Worm (Caenorhabditis elegans) whole organism, midembryonic: ENCODE data around the gene T02E9.6.

Experiments
- T22C8.4 ChIP-seq: fragments of 200-800 bp; sonication (Bioruptor generic); IDR thresholded peaks from 2 replicates; pipeline ENCODE4 v1.3.6; 2022; ENCODE audit warnings: missing genetic modification characterization, missing compliant biosample characterization
- cog-1 ChIP-seq: sonication (generic microtip); optimal IDR thresholded peaks from 2 replicates; lab custom pipeline; 2016; ENCODE audit warnings: missing genetic modification characterization, missing compliant biosample characterization
- flt-1 ChIP-seq: fragments of 200-800 bp; sonication (Bioruptor generic); IDR thresholded peaks from 2 replicates; pipeline ENCODE4 v1.3.6; 2022; ENCODE audit warnings: missing genetic modification characterization, missing compliant biosample characterization
- klf-2 ChIP-seq: fragments of 200-800 bp; sonication (Bioruptor generic); conservative IDR thresholded peaks from 2 replicates; pipeline ENCODE4 v1.3.6; 2022; ENCODE audit warnings: missing genetic modification reagents, missing genetic modification characterization, missing compliant biosample characterization
- med-1 ChIP-seq: sonication (generic microtip); optimal IDR thresholded peaks from 2 replicates; lab custom pipeline; 2017; ENCODE audit warnings: missing genetic modification characterization, mild to moderate bottlenecking, missing compliant biosample characterization, antibody characterized with exemption, missing genetic modification reagents; ENCODE audit not compliant: insufficient read depth
- ref-1 ChIP-seq: fragments of 200-800 bp; sonication (Bioruptor generic); conservative IDR thresholded peaks from 2 replicates; pipeline ENCODE4 v1.3.6; 2022; ENCODE audit warnings: missing genetic modification reagents, missing genetic modification characterization, missing compliant biosample characterization
- tab-1 ChIP-seq: fragments of 200-800 bp; sonication (Bioruptor generic); IDR thresholded peaks from 2 replicates; pipeline ENCODE4 v1.3.6; 2022; ENCODE audit warnings: missing genetic modification characterization, missing compliant biosample characterization
- ztf-23 ChIP-seq: fragments of 200-800 bp; sonication (Bioruptor generic); IDR thresholded peaks from 2 replicates; pipeline ENCODE4 v1.3.6; 2022; ENCODE audit warnings: missing genetic modification reagents, missing genetic modification characterization, missing compliant biosample characterization
- ztf-29 ChIP-seq: fragments of 200-800 bp; sonication (Bioruptor generic); IDR thresholded peaks from 2 replicates; pipeline ENCODE4 v1.3.6; 2022; ENCODE audit warnings: missing genetic modification reagents, missing genetic modification characterization, missing compliant biosample characterization

T02E9.6 gene

DNA sequence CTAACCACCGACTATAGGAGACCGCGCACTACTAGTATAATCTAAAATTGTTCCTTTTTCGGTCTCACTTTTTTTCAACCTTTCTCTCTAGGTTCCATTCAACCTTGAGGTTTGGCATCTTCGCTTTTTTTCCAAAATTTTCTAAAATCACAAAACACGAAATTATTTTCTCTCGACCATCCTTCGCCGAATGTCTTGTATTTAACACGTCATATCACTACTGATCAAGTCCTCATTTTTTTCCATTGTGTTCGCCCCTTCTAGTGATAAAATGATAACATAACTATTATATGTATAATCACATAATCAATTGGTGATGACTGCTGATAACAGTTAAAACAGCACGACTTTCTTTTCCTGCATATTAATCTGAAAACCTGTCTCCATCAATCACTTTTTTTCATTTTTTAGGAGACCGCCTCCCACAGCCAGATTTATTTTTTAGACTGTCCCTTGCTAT, 23.1 kb downstream of the T02E9.6 start, which contains the start of gene T03F7.7:
Gene T03F7.7 (plus strand): TSS at position 410 of the 460 bp plus-strand sequence.
- TF ChIP-seq T22C8.4: no peak
- TF ChIP-seq cog-1 (tag; lab: Kevin White, UChicago): no peak
- no peak for TF ChIP-seq ztf-29 (GFP tag; lab: Robert Waterston, UW)
- no peak for TF ChIP-seq flt-1
- TF ChIP-seq tab-1: no peak
- no peak for TF ChIP-seq med-1 (GFP tag; lab: Kevin White, UChicago)
- no peak for TF ChIP-seq ztf-23
- TF ChIP-seq ref-1 (GFP tag; lab: Robert Waterston, UW): no peak
- TF ChIP-seq klf-2 (GFP tag; lab: Robert Waterston, UW): no peak

DNA sequence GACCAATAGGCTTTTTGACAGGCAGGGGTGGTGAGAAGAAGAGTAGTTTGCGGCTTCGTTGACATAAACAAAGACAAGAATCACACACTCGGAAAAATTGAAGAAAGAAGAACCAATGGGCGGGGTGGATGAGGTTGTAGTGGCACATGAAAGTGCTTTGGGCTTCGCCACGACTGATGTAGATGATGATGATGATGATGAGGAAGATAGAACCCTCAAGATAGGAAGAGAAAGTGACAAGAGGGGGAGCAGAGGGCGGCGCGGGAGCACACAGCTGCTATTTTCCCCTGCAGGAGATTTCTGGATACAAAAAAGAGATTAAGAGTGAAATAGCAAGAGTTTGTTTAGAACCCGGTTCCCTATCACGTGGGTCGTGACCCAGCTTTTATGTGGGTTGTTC, 25.2 kb downstream of the T02E9.6 start:
- TF ChIP-seq med-1 (GFP tag; lab: Kevin White, UChicago) (no peak), flt-1 (no peak), cog-1 (tag; lab: Kevin White, UChicago) (no peak), tab-1 (no peak)

DNA sequence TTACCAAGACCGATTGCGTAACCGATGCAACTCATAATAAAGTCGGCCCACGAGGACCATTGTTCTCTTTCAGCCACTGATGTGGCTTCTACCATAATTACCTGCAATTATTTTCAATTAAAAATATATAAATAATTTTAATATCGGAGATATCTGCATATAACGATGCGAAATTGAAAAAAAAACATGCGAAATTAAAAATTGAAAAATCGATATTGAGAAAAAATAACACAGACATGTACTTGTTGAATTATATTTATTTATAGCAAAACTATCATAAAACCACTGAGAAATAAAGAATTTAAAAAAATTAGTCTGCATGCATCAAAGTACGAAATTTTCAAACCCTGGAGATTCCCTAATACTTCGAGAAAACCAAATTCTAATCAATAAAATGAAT, 25.7 kb downstream of the T02E9.6 start, which contains the start of gene snf-11:
Gene snf-11 (minus strand): TSS at position 101 of the 400 bp plus-strand sequence.
- TF ChIP-seq cog-1 (tag; lab: Kevin White, UChicago): no peak
- TF ChIP-seq flt-1: no peak

DNA sequence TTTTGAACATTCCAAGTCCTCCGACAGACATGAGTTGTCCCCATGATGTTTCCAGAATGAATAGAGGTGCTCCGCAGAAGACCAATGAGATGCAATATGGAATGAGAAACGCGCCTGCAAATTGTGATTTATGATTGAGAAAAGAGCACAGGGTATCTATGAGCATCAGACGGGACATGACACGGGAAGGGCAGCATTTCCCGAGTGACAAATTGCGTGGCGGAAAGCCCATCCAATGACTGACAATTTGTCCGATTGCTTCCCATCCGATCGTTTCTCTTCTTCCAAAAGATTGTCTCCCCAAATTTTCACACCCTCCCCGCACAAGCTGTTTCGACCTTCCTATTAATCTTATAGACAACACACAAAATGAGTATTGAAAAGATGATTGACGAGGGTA, 26.3 kb downstream of the T02E9.6 start:
- TF ChIP-seq flt-1 (no peak), med-1 (GFP tag; lab: Kevin White, UChicago) (no peak), klf-2 (GFP tag; lab: Robert Waterston, UW) (no peak), cog-1 (tag; lab: Kevin White, UChicago) (no peak), tab-1 (no peak), ztf-23 (no peak), ztf-29 (GFP tag; lab: Robert Waterston, UW) (no peak), T22C8.4 (no peak), ref-1 (GFP tag; lab: Robert Waterston, UW) (no peak)

DNA sequence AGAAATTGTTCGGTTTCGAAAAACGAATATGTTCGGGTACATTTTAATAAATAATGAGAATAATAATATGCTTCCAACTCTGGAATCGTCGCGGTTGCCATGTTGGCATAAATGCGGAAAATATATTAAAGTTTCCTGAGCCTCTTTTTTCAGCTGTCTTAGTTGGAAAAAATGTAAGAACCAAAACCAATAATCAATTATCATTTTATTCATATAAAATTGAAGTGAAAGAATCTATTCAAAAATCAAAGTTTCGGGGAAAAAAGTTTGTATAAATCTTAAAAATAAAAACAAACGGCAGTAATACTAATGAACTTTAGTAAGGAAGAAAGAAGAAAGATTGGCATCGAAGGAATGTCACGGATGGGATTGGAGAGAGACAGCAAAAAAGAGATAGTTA, 29.2 kb downstream of the T02E9.6 start, which contains the start of gene srh-45:
Gene srh-45 (minus strand): TSS at position 101 of the 400 bp plus-strand sequence.
- TF ChIP-seq ztf-29 (GFP tag; lab: Robert Waterston, UW): no peak
- TF ChIP-seq med-1 (GFP tag; lab: Kevin White, UChicago): no peak
- TF ChIP-seq T22C8.4: no peak
- no peak for TF ChIP-seq ref-1 (GFP tag; lab: Robert Waterston, UW)
- no peak for TF ChIP-seq tab-1
- TF ChIP-seq klf-2 (GFP tag; lab: Robert Waterston, UW): no peak
- no peak for TF ChIP-seq cog-1 (tag; lab: Kevin White, UChicago)
- no peak for TF ChIP-seq flt-1
- TF ChIP-seq ztf-23: no peak

DNA sequence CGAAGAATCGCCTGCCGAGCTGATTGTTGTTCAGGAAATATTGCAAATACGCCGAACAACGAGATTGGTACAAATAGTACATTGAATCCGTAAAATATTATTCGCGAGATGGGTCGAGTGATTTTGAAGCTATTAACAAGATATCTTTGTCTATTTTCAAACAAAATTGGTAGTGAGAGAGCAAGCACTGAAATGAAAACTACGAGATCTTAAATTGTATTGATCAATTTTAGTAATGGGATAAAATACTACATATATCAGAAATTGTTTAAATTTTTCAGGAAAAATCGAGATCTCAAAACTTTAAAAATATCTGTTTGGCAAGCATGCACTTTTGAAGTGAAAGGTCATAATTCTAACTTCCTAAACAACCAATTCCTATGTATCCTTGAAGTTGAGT, 29.9 kb downstream of the T02E9.6 start:
- no peak for TF ChIP-seq T22C8.4

DNA sequence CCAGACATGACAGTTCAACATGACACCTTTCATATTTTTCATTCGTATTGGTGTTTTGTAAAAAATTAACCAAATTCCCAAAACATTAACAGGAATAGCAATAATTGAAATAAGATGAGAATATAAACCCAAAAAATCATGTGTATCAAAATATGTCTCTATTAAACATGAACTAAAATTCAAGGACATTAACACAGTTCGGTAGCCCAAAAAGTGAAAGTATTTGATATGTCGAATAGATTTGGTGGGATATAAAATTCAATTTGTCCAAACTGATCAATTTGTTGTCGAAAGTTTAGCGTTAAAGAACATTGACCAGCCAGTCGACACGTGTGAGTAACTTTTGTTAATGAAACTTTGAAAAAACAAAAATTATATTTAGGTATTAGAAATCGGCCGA, 31.4 kb downstream of the T02E9.6 start, which contains the start of gene srh-46:
Gene srh-46 (minus strand): TSS at position 189 of the 400 bp plus-strand sequence.
- TF ChIP-seq cog-1 (tag; lab: Kevin White, UChicago) (no peak), tab-1 (no peak), klf-2 (GFP tag; lab: Robert Waterston, UW) (no peak)

DNA sequence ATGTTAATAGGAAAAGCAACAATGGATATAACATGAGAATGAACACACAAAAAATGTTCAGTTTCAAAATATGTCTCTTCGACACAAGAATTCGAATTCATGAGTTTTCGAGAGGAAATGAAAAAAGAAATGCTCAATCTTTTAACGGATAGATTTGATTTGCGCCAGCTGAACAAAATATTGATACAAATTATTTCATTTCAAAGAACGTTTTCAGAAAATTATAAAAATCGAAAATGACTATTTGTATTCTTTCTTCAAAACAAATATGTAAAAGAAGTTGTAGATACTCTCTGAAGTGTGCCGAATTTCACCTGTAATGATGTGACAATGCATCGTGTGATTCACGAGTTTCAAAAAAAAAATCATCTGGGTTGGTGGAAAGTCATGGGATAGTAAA, 33.6 kb downstream of the T02E9.6 start, which contains the start of gene srh-47:
Gene srh-47 (minus strand): TSS at position 101 of the 400 bp plus-strand sequence.
- TF ChIP-seq cog-1 (tag; lab: Kevin White, UChicago) (no peak), tab-1 (no peak), flt-1 (no peak), T22C8.4 (no peak), klf-2 (GFP tag; lab: Robert Waterston, UW) (no peak), ref-1 (GFP tag; lab: Robert Waterston, UW) (no peak), ztf-23 (no peak), ztf-29 (GFP tag; lab: Robert Waterston, UW) (no peak), med-1 (GFP tag; lab: Kevin White, UChicago) (no peak)

DNA sequence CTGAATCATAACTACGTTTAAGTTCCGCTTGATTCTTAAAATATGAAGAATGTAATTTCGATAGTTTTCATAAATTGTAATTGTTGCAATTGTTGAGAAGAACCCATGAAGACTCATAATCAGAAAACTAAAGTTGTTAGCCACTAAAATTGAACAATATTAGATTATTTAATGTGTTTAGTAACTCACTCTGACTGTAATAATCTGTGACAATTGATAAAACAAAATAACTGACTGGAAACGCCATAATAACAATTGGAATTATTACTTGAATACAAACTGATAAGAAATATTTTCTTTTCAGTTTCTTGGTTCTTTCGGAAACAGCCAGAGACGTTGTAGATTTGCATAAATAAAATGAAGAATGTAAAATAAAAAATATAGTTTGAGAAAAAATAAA, 34.7 kb downstream of the T02E9.6 start:
- no peak for TF ChIP-seq T22C8.4
- TF ChIP-seq ztf-29 (GFP tag; lab: Robert Waterston, UW): no peak
- TF ChIP-seq ref-1 (GFP tag; lab: Robert Waterston, UW): no peak
- no peak for TF ChIP-seq tab-1
- TF ChIP-seq med-1 (GFP tag; lab: Kevin White, UChicago): no peak
- TF ChIP-seq klf-2 (GFP tag; lab: Robert Waterston, UW): no peak
- TF ChIP-seq ztf-23: no peak
- no peak for TF ChIP-seq flt-1
- no peak for TF ChIP-seq cog-1 (tag; lab: Kevin White, UChicago)

DNA sequence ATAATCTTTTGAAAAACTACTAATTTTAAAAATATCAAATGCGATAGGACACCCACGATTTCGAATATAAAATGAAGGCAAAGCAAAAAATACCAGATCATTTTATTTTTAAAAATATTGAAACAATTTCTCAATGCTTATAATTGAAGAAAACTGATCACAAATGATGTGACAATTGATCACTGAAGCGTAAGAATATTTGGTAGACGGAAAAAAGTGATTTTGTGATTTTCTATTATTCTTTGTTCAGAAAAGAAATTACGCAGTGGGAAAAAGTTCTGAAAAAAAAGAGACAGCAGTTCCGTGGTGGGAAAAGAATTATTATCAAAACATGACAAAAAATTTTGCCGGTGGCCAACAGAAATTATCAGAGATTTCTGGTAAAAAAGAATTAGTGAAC, 35.5 kb downstream of the T02E9.6 start, which contains the start of gene T03F7.5:
Gene T03F7.5 (minus strand): TSS at position 101 of the 400 bp plus-strand sequence.
- TF ChIP-seq ref-1 (GFP tag; lab: Robert Waterston, UW) (no peak), ztf-23 (no peak), cog-1 (tag; lab: Kevin White, UChicago) (no peak), tab-1 (no peak), klf-2 (GFP tag; lab: Robert Waterston, UW) (no peak), med-1 (GFP tag; lab: Kevin White, UChicago) (no peak), ztf-29 (GFP tag; lab: Robert Waterston, UW) (no peak), T22C8.4 (no peak), flt-1 (no peak)

DNA sequence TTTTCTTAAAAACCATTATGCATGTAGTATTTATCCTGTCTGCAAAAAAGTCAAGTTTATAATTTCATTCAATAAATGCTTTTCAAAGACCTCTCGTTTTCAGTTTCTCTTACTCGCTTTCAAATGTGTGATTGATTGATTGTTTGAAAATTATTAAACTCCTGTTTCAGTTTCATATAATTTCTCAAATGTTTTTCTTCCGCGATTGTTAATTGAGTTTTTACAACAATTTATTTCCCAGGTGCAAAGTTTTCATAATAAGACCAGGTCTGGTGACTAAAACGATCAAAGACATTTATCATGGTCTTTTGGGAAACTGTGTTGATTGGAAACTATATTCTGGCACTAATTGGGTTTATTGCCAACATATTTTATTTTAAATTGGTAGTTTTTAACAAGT, 39.7 kb downstream of the T02E9.6 start, which contains the start of gene T03F7.6:
Gene T03F7.6 (plus strand): TSS at position 301 of the 400 bp plus-strand sequence.
- TF ChIP-seq T22C8.4: no peak
- TF ChIP-seq cog-1 (tag; lab: Kevin White, UChicago): no peak
- no peak for TF ChIP-seq med-1 (GFP tag; lab: Kevin White, UChicago)
- TF ChIP-seq ztf-23: no peak
- TF ChIP-seq ztf-29 (GFP tag; lab: Robert Waterston, UW): no peak
- no peak for TF ChIP-seq klf-2 (GFP tag; lab: Robert Waterston, UW)
- TF ChIP-seq ref-1 (GFP tag; lab: Robert Waterston, UW): no peak
- no peak for TF ChIP-seq tab-1
- TF ChIP-seq flt-1: no peak
